Fruit fly (Drosophila melanogaster) whole organism, adult: Measurements from ENCODE around the gene ND-B22.
A peak's percentile ranks its signal among the peaks of the same experiment; 100 is the strongest.

Source experiments
- CG14711 ChIP-seq: fragments of 200-800 bp; sonication (Bioruptor generic); optimal IDR thresholded peaks from 2 replicates; lab custom pipeline; 2018; ENCODE audit warnings: missing biosample characterization, mild to moderate bottlenecking, missing genetic modification characterization, moderate library complexity
- CG1620 ChIP-seq: fragments of 200-800 bp; sonication (Bioruptor generic); optimal IDR thresholded peaks from 2 replicates; lab custom pipeline; 2016; ENCODE audit warnings: missing biosample characterization, missing genetic modification characterization
- CG33017 ChIP-seq: fragments of 200-800 bp; sonication (Bioruptor generic); optimal IDR thresholded peaks from 2 replicates; lab custom pipeline; 2018; ENCODE audit warnings: missing biosample characterization, mild to moderate bottlenecking, missing genetic modification characterization, moderate library complexity
- CG7101 ChIP-seq: fragments of 200-800 bp; sonication (Bioruptor generic); optimal IDR thresholded peaks from 2 replicates; lab custom pipeline; 2018; ENCODE audit warnings: missing biosample characterization, mild to moderate bottlenecking, missing genetic modification characterization, moderate library complexity
- Clk ChIP-seq: fragments of 200-800 bp; sonication (Bioruptor generic); optimal IDR thresholded peaks from 2 replicates; lab custom pipeline; 2017; ENCODE audit warnings: missing biosample characterization, missing genetic modification characterization
- Hr96 ChIP-seq: fragments of 200-800 bp; sonication (Bioruptor generic); optimal IDR thresholded peaks from 2 replicates; lab custom pipeline; 2016; ENCODE audit warnings: missing biosample characterization, missing genetic modification characterization
- Mnt ChIP-seq: fragments of 200-800 bp; sonication (Bioruptor generic); optimal IDR thresholded peaks from 2 replicates; lab custom pipeline; 2016; ENCODE audit warnings: missing biosample characterization, mild to moderate bottlenecking, missing genetic modification characterization
- bab1 ChIP-seq: fragments of 200-800 bp; sonication (Bioruptor generic); optimal IDR thresholded peaks from 3 replicates; lab custom pipeline; 2019; ENCODE audit warnings: missing biosample characterization, mild to moderate bottlenecking, missing genetic modification characterization, moderate library complexity
- cnc ChIP-seq, 2 experiments: fragments of >200 bp; optimal IDR thresholded peaks; 2 replicates each; lab custom pipeline; 2017
- kay ChIP-seq: fragments of 200-800 bp; sonication (Bioruptor generic); peaks from one replicate; lab custom pipeline; 2016; ENCODE audit warnings: missing biosample characterization, missing genetic modification characterization, borderline replicate concordance
- ovo ChIP-seq: fragments of 200-800 bp; sonication (Bioruptor generic); optimal IDR thresholded peaks from 2 replicates; lab custom pipeline; 2016; ENCODE audit warnings: missing biosample characterization, missing genetic modification characterization
- pad ChIP-seq: fragments of 200-800 bp; sonication (Bioruptor generic); optimal IDR thresholded peaks from 3 replicates; lab custom pipeline; 2017; ENCODE audit warnings: missing biosample characterization, missing genetic modification characterization, mild to moderate bottlenecking, moderate library complexity, missing genetic modification reagents
- toe ChIP-seq: fragments of 200-800 bp; sonication (Bioruptor generic); optimal IDR thresholded peaks from 2 replicates; lab custom pipeline; 2016; ENCODE audit warnings: missing biosample characterization, missing genetic modification characterization

Gene ND-B22

DNA sequence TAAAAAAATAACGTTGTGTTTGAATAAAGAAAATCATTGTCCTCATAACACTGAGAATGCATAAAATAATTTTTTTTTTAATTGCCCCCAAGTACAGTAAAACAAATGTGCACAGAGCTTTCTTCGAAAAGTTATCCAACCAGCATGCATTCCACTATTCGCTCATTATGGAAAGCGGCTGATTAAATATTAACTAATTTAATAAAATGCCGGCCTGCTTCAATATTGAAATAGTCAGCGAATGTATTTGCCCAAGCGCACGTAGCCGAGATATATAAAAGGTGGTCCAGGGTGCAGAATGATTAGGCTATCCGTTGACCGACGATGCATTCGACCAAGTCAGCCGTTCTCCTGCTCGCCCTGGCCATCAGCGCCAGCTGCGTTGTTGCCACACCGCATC, 23.4 kb downstream of the ND-B22 start, which contains the start of gene CG16826:
CG16826 (plus strand) TSS at position 301 of the 400 bp plus-strand sequence.
- TF ChIP-seq CG7101 (tag; lab: Kevin White, UChicago), result peak; percentile 18
- no peak for TF ChIP-seq Clk (GFP tag; lab: Kevin White, UChicago)
- no peak for TF ChIP-seq Hr96
- TF ChIP-seq CG1620, result no peak
- no peak for TF ChIP-seq ovo (GFP tag; lab: Kevin White, UChicago)
- peak; percentile 54 for TF ChIP-seq kay (GFP tag; lab: Kevin White, UChicago)

DNA sequence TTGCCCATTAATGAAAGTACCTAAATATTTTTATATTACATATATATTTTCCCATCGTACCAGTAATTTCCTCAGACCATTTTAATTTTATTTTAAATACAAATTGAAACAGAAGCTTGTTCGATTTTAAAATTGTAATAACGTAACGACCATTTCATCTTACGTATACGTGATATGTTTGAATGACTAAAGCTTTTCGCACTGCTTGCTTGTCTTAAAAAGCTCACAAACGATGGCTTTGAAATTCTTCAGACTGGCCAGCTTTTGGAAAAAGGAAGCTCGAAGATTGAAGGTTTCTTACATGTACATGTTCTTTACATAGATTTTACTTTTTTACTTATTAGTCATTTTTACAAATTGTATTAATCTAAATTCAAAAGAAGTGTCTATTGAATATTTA, 38.2 kb downstream of the ND-B22 start:
- TF ChIP-seq cnc (optimal IDR thresholded peaks at IDR 0.05; lab: Kevin White, UChicago), result no peak

DNA sequence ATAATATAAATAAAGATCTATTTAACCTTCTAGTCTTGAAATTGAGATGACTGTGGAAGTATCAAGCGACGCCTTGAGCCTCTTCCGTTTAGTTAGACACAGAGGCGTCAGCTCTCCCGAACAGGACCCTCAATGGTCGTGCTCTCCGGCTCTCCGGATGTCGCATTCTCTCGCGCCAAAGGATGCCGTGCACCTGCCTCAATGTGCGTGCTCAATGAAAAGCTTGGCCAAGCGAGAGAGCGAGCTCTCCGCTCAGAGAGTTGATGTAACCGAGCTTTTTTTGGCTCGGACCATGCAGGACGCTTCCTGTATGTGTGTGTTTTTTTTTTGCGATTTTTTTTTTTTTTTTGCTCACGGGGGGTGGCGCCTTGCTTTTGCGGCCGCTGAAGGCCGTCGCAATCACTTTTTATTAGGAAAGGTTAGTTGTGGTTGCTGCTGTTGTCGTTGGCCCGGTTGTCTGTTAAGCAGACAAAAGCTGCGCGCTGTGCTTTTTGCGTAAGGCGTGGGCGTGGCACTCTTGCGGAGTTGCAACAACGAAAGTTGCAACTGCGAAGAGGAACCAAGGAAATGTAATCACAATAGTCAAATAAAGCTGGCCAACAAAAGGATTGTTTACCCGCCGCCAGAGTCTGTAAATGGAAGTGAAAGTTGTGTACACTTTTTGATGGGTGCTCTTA, 38.9 kb downstream of the ND-B22 start:
- TF ChIP-seq Clk (GFP tag; lab: Kevin White, UChicago), result no peak
- peak; percentile 17 for TF ChIP-seq CG33017

DNA sequence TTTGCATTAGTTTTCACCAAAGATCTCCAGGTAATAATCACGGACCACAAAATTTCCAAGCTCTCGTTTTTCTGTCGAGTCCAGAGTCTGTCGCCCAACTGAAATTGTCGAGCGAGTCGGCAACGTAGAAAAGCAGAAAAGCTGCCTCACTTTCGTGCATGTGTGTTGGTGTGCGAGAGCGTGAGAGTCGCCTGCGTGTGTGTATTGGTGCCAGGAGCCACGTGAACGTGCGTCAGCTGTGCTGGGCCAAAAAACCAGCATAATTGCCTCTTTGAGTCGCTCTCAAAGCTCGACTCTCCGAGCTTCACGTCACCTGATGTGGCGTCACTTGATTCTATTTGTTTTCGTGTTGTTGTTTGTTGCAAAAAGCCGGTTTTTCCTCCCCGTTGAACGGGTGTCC, 39.9 kb downstream of the ND-B22 start, which contains the start of gene hbt:
hbt (minus strand) TSS at position 101 of the 400 bp plus-strand sequence.
- TF ChIP-seq pad (GFP tag; lab: Kevin White, UChicago), result no peak
- no peak for TF ChIP-seq ovo (GFP tag; lab: Kevin White, UChicago)
- no peak for TF ChIP-seq Clk (GFP tag; lab: Kevin White, UChicago)

DNA sequence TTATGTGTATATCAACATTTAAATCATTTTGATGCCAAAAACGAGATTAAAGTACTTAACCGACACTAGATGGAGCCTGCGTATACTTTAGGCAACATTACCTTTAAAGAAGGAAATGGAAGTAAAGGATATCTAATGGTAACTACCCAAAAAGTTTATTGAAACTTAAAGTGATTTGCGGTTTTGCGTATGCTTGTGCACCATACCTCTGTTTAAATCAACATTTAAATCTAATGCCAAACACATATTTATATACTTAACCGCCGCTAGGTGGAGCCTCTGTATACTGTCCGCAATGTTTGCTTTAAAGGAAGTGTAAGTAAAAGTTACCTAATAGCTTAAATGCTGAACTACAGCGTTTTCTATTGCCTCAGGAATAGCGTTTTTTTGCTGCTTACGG, 45.1 kb downstream of the ND-B22 start:
- no peak for TF ChIP-seq CG14711 (tag; lab: Kevin White, UChicago)
- no peak for TF ChIP-seq Clk (GFP tag; lab: Kevin White, UChicago)
- TF ChIP-seq Mnt (GFP tag; lab: Kevin White, UChicago), result no peak
- no peak for TF ChIP-seq Hr96
- no peak for TF ChIP-seq bab1 (GFP tag; lab: Kevin White, UChicago)
- no peak for TF ChIP-seq toe (GFP tag; lab: Kevin White, UChicago)
